Worm (Caenorhabditis elegans): ENCODE results near the gene lgc-37.

- no peak for TF ChIP-seq flt-1 (GFP tag; IDR thresholded peaks at IDR 0.05)
- TF ChIP-seq ama-1 (optimal IDR thresholded peaks at IDR 0.05) = no peak
- TF ChIP-seq scrt-1 (GFP tag; IDR thresholded peaks at IDR 0.05) = no peak
- TF ChIP-seq tbx-11 (GFP tag; IDR thresholded peaks at IDR 0.05) = no peak
- no peak for TF ChIP-seq F13C5.2 (tag; optimal IDR thresholded peaks at IDR 0.05)
These were observed 1.1 kb upstream of the lgc-37 start for ce11 chrIII:12783878-12784277.

Data from whole organism, early embryonic.